Fruit fly (Drosophila melanogaster): ENCODE measurements around the gene Gp93.
A peak's percentile ranks its signal among the peaks of the same experiment; 100 is the strongest.

DNA sequence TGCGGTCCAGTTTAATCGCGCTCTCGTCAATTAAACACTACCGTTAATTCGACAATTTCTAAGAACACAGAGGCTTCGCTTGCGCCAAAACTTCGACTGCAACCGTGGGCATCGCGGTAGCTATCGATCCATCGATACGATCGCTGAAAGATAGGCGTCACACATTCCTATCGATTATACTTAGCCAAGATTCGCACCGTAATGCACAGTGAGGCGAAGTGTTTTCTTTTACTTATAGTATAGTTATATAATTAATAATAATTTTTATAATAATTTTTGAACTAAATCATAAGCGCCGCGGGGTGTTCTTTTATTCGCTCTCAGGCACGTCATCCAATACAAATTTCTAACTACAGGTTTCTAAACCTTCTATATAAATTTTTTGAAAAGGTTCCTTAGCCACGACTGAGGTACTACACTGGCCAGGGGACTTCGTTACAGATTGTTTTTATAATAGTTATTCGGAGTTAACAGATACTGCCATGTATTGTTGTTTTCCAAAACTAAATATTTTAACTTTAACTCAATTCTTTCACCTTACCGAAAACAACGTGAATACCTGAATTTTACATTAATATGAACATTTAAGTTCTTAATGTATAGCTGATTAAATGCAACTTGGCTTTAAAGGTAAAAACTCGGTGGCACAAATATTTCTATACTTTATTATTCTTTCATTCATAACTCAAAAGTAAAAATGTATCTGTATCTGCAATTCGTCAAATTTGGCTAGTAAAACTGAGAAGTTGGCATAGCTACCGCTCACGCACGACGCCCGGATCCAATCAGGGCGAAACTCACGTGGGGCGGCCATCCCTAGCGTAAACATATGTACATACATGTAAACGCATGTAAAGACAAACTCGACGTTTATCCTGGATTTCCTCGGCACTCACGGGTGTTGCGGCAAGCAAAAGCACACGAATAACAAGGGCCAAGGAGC is 10.5 kb upstream of the Gp93 start, which contains the start of the genes NSD and BOD1:
- TF ChIP-seq CG11902 (GFP tag; optimal IDR thresholded peaks at IDR 0.05) (peak; percentile 17), Ets96B (tag; optimal IDR thresholded peaks at IDR 0.05) (peak; percentile 1), Sox102F (GFP tag; optimal IDR thresholded peaks at IDR 0.05) (no peak), Blimp-1 (GFP tag; optimal IDR thresholded peaks at IDR 0.05) (no peak), CG4318 (GFP tag; optimal IDR thresholded peaks at IDR 0.05) (no peak), OdsH (GFP tag; optimal IDR thresholded peaks at IDR 0.05) (no peak), pdm3 (GFP tag; optimal IDR thresholded peaks at IDR 0.05) (no peak), CG11762 (GFP tag; optimal IDR thresholded peaks at IDR 0.05; ENCODE audit: insufficient read depth) (no peak), CG9139 (GFP tag; optimal IDR thresholded peaks at IDR 0.05) (no peak), Lpt (GFP tag; optimal IDR thresholded peaks at IDR 0.05) (no peak)
